Fruit fly (Drosophila melanogaster) whole organism, adult: ENCODE measurements around the gene CG31279.

ENCODE experiments used
- Mnt ChIP-seq: fragments of 200-800 bp; sonication (Bioruptor generic); optimal IDR thresholded peaks from 2 replicates; lab custom pipeline; 2016; ENCODE audit warnings: missing biosample characterization, mild to moderate bottlenecking, missing genetic modification characterization
- bab1 ChIP-seq: fragments of 200-800 bp; sonication (Bioruptor generic); optimal IDR thresholded peaks from 3 replicates; lab custom pipeline; 2019; ENCODE audit warnings: missing biosample characterization, mild to moderate bottlenecking, missing genetic modification characterization, moderate library complexity

DNA sequence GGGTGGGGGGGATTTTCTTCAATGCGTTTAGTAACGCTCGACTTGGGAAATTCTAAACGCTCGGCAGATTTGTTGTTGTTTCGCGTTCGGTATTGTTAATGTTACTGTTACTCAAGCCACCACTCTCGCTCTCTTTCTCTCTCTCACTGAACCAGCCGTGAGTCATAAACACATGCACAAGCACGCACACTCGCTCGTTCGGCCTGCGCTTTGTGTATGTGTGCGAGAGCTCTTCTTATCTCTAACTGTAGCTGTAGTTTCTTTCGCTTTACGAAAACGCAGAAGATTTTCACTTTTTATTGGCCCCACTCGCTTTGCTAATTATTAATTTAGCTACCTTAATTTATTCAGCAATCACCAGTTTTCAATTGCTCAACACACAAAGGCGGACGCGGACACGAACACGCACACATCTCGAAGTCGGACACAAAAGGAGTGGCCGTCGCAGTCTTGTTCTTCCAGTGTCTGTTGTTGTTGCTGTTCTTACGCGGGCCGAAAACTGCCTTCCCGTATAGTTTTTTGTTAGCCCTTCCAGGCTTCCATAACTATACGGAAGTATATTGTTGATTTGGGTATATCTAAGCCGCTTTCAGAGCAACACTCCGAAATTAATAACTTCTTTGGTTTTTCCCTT lies 22.6 kb downstream of the CG31279 start:
- TF ChIP-seq bab1 (GFP tag; lab: Kevin White, UChicago): no peak
- peak; percentile 32 for TF ChIP-seq Mnt
